Worm (Caenorhabditis elegans) whole organism, L4 larva: ENCODE results near the gene sulp-4.

Source experiments
- D1046.2 ChIP-seq: fragments of 200-800 bp; sonication (Bioruptor generic); IDR thresholded peaks from 2 replicates; pipeline ENCODE4 v1.3.6; 2022; ENCODE audit warnings: missing genetic modification characterization, missing compliant biosample characterization
- F10B5.3 ChIP-seq: sonication (generic microtip); optimal IDR thresholded peaks from 2 replicates; lab custom pipeline; 2016; ENCODE audit warnings: mild to moderate bottlenecking, missing genetic modification characterization, missing compliant biosample characterization
- F37D6.2 ChIP-seq: sonication (generic microtip); optimal IDR thresholded peaks from 2 replicates; lab custom pipeline; 2016; ENCODE audit warnings: mild to moderate bottlenecking, missing genetic modification characterization, missing compliant biosample characterization
- F44E2.7 ChIP-seq: fragments of 200-800 bp; sonication (Bioruptor generic); IDR thresholded peaks from 2 replicates; pipeline ENCODE4 v2.1.2; 2022; ENCODE audit warnings: missing genetic modification characterization, missing compliant biosample characterization
- Y48G9A.11 ChIP-seq: fragments of 200-800 bp; sonication (Bioruptor generic); IDR thresholded peaks from 2 replicates; pipeline ENCODE4 v1.3.6; 2022; ENCODE audit warnings: missing genetic modification reagents, missing genetic modification characterization, missing compliant biosample characterization
- ceh-28 ChIP-seq: fragments of 150-350 bp; optimal IDR thresholded peaks from 2 replicates; lab custom pipeline; 2014; ENCODE audit warnings: missing biosample characterization, missing genetic modification reagents, missing genetic modification characterization
- ceh-44 ChIP-seq: fragments of 200-800 bp; sonication (Bioruptor generic); IDR thresholded peaks from 2 replicates; pipeline ENCODE4 v1.3.6; 2022; ENCODE audit warnings: missing genetic modification reagents, missing genetic modification characterization, missing compliant biosample characterization
- ceh-62 ChIP-seq: sonication (generic microtip); optimal IDR thresholded peaks from 2 replicates; lab custom pipeline; 2017; ENCODE audit warnings: missing biosample characterization, missing genetic modification characterization
- cey-2 ChIP-seq: sonication (generic microtip); optimal IDR thresholded peaks from 3 replicates; lab custom pipeline; 2017; ENCODE audit warnings: missing genetic modification characterization, mild to moderate bottlenecking, missing compliant biosample characterization, antibody characterized with exemption, borderline replicate concordance; ENCODE audit not compliant: insufficient read depth
- daf-12 ChIP-seq: fragments of 150-350 bp; optimal IDR thresholded peaks from 2 replicates; lab custom pipeline; 2014; ENCODE audit warnings: missing biosample characterization, missing genetic modification reagents, missing genetic modification characterization
- daf-16 ChIP-seq, 3 experiments: sonication (generic microtip); optimal IDR thresholded peaks; 2 replicates each; lab custom pipeline; 2016 to 2017; ENCODE audit warnings: missing genetic modification characterization in 3 of 3, missing genetic modification reagents in 3 of 3, mild to moderate bottlenecking in 2 of 3, missing compliant biosample characterization in 2 of 3, missing biosample characterization in 1 of 3, moderate library complexity in 1 of 3
- dmd-8 ChIP-seq: fragments of 200-800 bp; sonication (Bioruptor generic); IDR thresholded peaks from 2 replicates; pipeline ENCODE4 v1.3.6; 2022; ENCODE audit warnings: missing genetic modification characterization, missing compliant biosample characterization
- egl-27 ChIP-seq: sonication (generic microtip); optimal IDR thresholded peaks from 3 replicates; lab custom pipeline; 2017; ENCODE audit warnings: missing biosample characterization, missing genetic modification reagents, missing genetic modification characterization
- fkh-10 ChIP-seq: fragments of 150-350 bp; optimal IDR thresholded peaks from 2 replicates; lab custom pipeline; 2014; ENCODE audit warnings: missing biosample characterization, missing genetic modification reagents, missing genetic modification characterization
- hif-1 ChIP-seq, 2 experiments: sonication (generic microtip); optimal IDR thresholded peaks; 2 replicates each; lab custom pipeline; 2016 to 2017; ENCODE audit warnings: missing compliant biosample characterization in 2 of 2, missing genetic modification characterization in 2 of 2, missing genetic modification reagents in 2 of 2, missing genotype in 2 of 2, mild to moderate bottlenecking in 1 of 2
- hlh-11 ChIP-seq: fragments of 200-800 bp; sonication (Bioruptor generic); optimal IDR thresholded peaks from 2 replicates; lab custom pipeline; 2018; ENCODE audit warnings: mild to moderate bottlenecking, missing genetic modification characterization, missing compliant biosample characterization
- hmg-1.1 ChIP-seq: fragments of 200-800 bp; sonication (Bioruptor generic); IDR thresholded peaks from 2 replicates; pipeline ENCODE4 v1.3.6; 2022; ENCODE audit warnings: missing genetic modification reagents, missing genetic modification characterization, missing compliant biosample characterization
- lin-13 ChIP-seq: fragments of 150-350 bp; optimal IDR thresholded peaks from 2 replicates; lab custom pipeline; 2014; ENCODE audit warnings: missing biosample characterization, missing genetic modification reagents, missing genetic modification characterization
- lin-38 ChIP-seq: fragments of 200-800 bp; sonication (Bioruptor generic); IDR thresholded peaks from 2 replicates; pipeline ENCODE4 v1.3.6; 2022; ENCODE audit warnings: missing genetic modification reagents, missing genetic modification characterization, missing compliant biosample characterization
- lin-39 ChIP-seq: fragments of 150-350 bp; optimal IDR thresholded peaks from 2 replicates; lab custom pipeline; 2014; ENCODE audit warnings: missing biosample characterization, missing genetic modification reagents, missing genetic modification characterization
- madf-5 ChIP-seq, 2 experiments: fragments of 200-800 bp; sonication (Bioruptor generic); IDR thresholded peaks; 2 replicates each; pipeline ENCODE4 v1.3.6; 2022; ENCODE audit warnings: missing compliant biosample characterization in 2 of 2, missing genetic modification characterization in 2 of 2
- madf-9 ChIP-seq: fragments of 200-800 bp; sonication (Bioruptor generic); conservative IDR thresholded peaks from 2 replicates; pipeline ENCODE4 v1.3.6; 2022; ENCODE audit warnings: missing genetic modification reagents, missing genetic modification characterization, missing compliant biosample characterization
- mdt-29 ChIP-seq: fragments of 200-800 bp; sonication (Bioruptor generic); IDR thresholded peaks from 2 replicates; pipeline ENCODE4 v1.3.6; 2022; ENCODE audit warnings: missing genetic modification reagents, missing genetic modification characterization, missing compliant biosample characterization
- mes-2 ChIP-seq: sonication (generic microtip); optimal IDR thresholded peaks from 2 replicates; lab custom pipeline; 2016; ENCODE audit warnings: missing genotype, mild to moderate bottlenecking, missing genetic modification characterization, missing compliant biosample characterization; ENCODE audit not compliant: poor library complexity, severe bottlenecking
- mxl-2 ChIP-seq: fragments of 200-800 bp; sonication (Bioruptor generic); conservative IDR thresholded peaks from 2 replicates; pipeline ENCODE4 v1.3.6; 2022; ENCODE audit warnings: missing genetic modification reagents, missing genetic modification characterization, missing compliant biosample characterization
- nhr-11 ChIP-seq: fragments of 150-350 bp; optimal IDR thresholded peaks from 2 replicates; lab custom pipeline; 2014; ENCODE audit warnings: missing biosample characterization, missing genetic modification characterization
- nhr-237 ChIP-seq: sonication (generic microtip); optimal IDR thresholded peaks from 2 replicates; lab custom pipeline; 2017; ENCODE audit warnings: missing biosample characterization, missing genetic modification characterization
- nhr-25 ChIP-seq: sonication (generic microtip); optimal IDR thresholded peaks from 2 replicates; lab custom pipeline; 2017; ENCODE audit warnings: missing genetic modification characterization, mild to moderate bottlenecking, missing compliant biosample characterization, antibody characterized with exemption, moderate library complexity, borderline replicate concordance; ENCODE audit not compliant: insufficient read depth
- nhr-42 ChIP-seq: fragments of 200-800 bp; sonication (Bioruptor generic); IDR thresholded peaks from 2 replicates; pipeline ENCODE4 v1.3.6; 2022; ENCODE audit warnings: missing genetic modification characterization, missing compliant biosample characterization
- nhr-6 ChIP-seq: fragments of 150-350 bp; optimal IDR thresholded peaks from 2 replicates; lab custom pipeline; 2014; ENCODE audit warnings: missing biosample characterization, missing genetic modification characterization
- nhr-76 ChIP-seq: fragments of 150-350 bp; optimal IDR thresholded peaks from 2 replicates; lab custom pipeline; 2014; ENCODE audit warnings: missing biosample characterization, missing genetic modification characterization
- nhr-77 ChIP-seq: fragments of 150-350 bp; optimal IDR thresholded peaks from 2 replicates; lab custom pipeline; 2014; ENCODE audit warnings: missing biosample characterization, missing genetic modification characterization
- pha-4 ChIP-seq, 2 experiments: fragments of 150-350 bp in 1 of 2; fragments of 200-800 bp in 1 of 2; sonication (Bioruptor generic) in 1 of 2; IDR thresholded peaks in 1 of 2; optimal IDR thresholded peaks in 1 of 2; 2 replicates each; pipeline versions ENCODE4 v1.3.6 to Lab custom; 2014 to 2022; ENCODE audit warnings: missing genetic modification characterization in 2 of 2, missing genetic modification reagents in 2 of 2, missing biosample characterization in 1 of 2, missing compliant biosample characterization in 1 of 2
- saeg-2 ChIP-seq: fragments of 200-800 bp; sonication (Bioruptor generic); IDR thresholded peaks from 2 replicates; pipeline ENCODE4 v1.3.6; 2022; ENCODE audit warnings: missing genetic modification reagents, missing genetic modification characterization, missing compliant biosample characterization
- sdz-12 ChIP-seq: fragments of 200-800 bp; sonication (Bioruptor generic); optimal IDR thresholded peaks from 2 replicates; lab custom pipeline; 2018; ENCODE audit warnings: mild to moderate bottlenecking, missing genetic modification characterization, missing compliant biosample characterization
- unc-39 ChIP-seq: sonication (generic microtip); optimal IDR thresholded peaks from 2 replicates; lab custom pipeline; 2017; ENCODE audit warnings: missing biosample characterization, missing genetic modification characterization
- unc-62 ChIP-seq, 3 experiments: fragments of 150-350 bp in 1 of 3; sonication (generic microtip); optimal IDR thresholded peaks in 2 of 3; peaks in 1 of 3; 1 replicate in 1 of 3; 2 replicates in 2 of 3; lab custom pipeline; 2014 to 2017; ENCODE audit warnings: missing biosample characterization in 3 of 3, missing genetic modification characterization in 3 of 3, missing genetic modification reagents in 3 of 3, missing genotype in 1 of 3
- vab-7 ChIP-seq: fragments of 200-800 bp; sonication (Bioruptor generic); IDR thresholded peaks from 2 replicates; pipeline ENCODE4 v1.3.6; 2022; ENCODE audit warnings: missing genetic modification reagents, missing genetic modification characterization, missing compliant biosample characterization
- zfp-2 ChIP-seq: sonication (generic microtip); optimal IDR thresholded peaks from 2 replicates; lab custom pipeline; 2016; ENCODE audit warnings: mild to moderate bottlenecking, missing genetic modification characterization, missing compliant biosample characterization
- ztf-11 ChIP-seq: fragments of 150-350 bp; optimal IDR thresholded peaks from 2 replicates; lab custom pipeline; 2014; ENCODE audit warnings: missing biosample characterization, missing genetic modification characterization
- ztf-7 ChIP-seq: fragments of 150-350 bp; optimal IDR thresholded peaks from 2 replicates; lab custom pipeline; 2014; ENCODE audit warnings: missing biosample characterization, missing genetic modification characterization

The sulp-4 gene

DNA sequence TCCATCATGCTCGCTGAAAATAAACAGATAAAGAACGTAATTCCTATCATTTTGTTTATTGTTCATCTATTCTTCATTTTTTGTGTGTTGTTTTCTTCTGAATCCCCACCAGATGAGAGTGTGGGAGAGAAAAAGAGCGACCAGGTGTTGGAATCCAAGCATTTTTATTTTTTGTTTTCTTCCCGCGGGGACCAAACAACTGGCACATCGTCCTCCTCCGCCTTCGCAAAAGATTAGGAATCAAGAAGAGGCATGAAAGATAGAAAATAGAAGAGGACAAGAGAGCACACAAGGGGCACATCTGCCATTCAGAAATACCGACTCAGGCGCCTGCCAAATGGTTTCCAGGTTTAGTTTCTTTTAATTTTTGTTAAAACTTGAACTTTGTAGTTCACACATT is 39.1 kb upstream of the sulp-4 start, which contains the start of gene R13H4.2:
R13H4.2 (plus strand) TSS at position 319 of the 400 bp plus-strand sequence.
- TF ChIP-seq daf-16 (GFP tag; optimal IDR thresholded peaks at IDR 0.05; lab: Kevin White, UChicago) (peak in 1 of 2 experiments; percentile 96), daf-16 (tag; optimal IDR thresholded peaks at IDR 0.05; lab: Kevin White, UChicago) (no peak), lin-39 (no peak), lin-13 (GFP tag; lab: Kevin White, UChicago) (no peak), hif-1 (tag; optimal IDR thresholded peaks at IDR 0.05; lab: Kevin White, UChicago) (no peak), hlh-11 (tag; lab: Kevin White, UChicago) (peak; percentile 63), zfp-2 (no peak), F44E2.7 (no peak), mes-2 (tag; lab: Kevin White, UChicago) (no peak), saeg-2 (GFP tag; lab: Robert Waterston, UW) (no peak), ztf-11 (tag; lab: Kevin White, UChicago) (no peak)

DNA sequence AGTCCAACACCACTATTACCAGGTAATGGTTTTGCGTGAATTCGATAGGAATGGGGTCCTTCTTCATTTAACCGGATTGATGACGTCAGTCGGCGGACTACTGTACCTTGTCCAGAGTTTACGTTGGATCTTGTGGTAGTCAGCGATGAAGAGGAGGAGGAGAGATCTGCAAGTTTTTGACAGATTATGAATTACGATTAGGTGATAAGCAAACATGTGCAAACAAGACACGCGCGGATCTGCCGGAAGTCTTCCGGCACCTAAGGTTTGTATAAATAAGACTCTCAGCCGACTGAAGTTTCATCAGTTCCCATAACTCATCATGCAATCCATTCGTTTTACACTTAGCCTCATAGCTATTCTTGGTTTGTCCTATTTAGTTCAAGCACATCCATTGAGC is 35.9 kb upstream of the sulp-4 start, which contains the start of gene idpb-5:
idpb-5 (plus strand) TSS at position 301 of the 400 bp plus-strand sequence.
- TF ChIP-seq unc-39 (tag; lab: Kevin White, UChicago) (no peak), daf-16 (GFP tag; optimal IDR thresholded peaks at IDR 0.05; lab: Kevin White, UChicago) (no peak), daf-16 (tag; optimal IDR thresholded peaks at IDR 0.05; lab: Kevin White, UChicago) (no peak), nhr-237 (tag; lab: Kevin White, UChicago) (no peak), lin-38 (no peak), lin-13 (GFP tag; lab: Kevin White, UChicago) (no peak), F37D6.2 (no peak), nhr-76 (tag; lab: Kevin White, UChicago) (no peak), fkh-10 (GFP tag; lab: Kevin White, UChicago) (no peak), sdz-12 (GFP tag; lab: Kevin White, UChicago) (no peak), egl-27 (no peak), pha-4 (GFP tag; IDR thresholded peaks at IDR 0.05; lab: Robert Waterston, UW) (no peak), pha-4 (tag; optimal IDR thresholded peaks at IDR 0.05; lab: Kevin White, UChicago) (no peak)
- TF ChIP-seq, all 104 proteins: peak for 0

DNA sequence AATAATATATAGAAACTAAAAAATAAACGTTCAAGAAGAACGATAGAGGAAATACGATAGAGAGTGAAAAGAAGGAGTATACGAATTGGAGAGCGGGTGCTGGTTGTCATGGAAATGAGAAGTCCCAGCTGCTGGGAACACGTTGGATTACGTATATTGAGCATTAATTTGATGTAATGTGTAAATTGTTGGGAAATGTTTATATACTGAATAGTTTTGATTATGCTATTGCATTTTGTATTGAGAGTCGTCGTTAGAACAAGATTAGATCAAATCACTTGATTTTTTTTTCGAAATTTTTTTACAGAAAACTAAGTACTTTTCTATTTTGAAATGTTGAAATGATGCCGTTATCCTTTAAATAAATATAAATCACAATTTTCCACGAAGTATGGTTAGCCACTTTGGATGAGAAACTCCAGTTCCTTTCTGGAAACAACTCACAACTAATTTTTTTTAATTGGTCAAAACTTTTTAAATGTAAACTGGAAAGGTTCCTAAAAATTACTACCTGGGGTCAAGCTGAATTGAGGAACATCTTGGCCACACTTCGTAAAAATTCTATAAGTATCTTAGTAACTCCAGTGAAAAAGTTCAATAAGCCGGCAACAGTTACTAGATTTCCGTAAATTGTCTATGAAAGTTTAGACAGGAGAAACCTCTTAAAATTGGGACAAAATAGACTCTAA is 31.3 kb upstream of the sulp-4 start, which contains the start of gene nphp-4:
nphp-4 (minus strand) TSS at position 51 of the 689 bp plus-strand sequence.
- TF ChIP-seq unc-62 (GFP tag; optimal IDR thresholded peaks at IDR 0.05 in 1 of 2; lab: Kevin White, UChicago): peak in 1 of 2 experiments; percentile 75
- TF ChIP-seq unc-62 (tag; optimal IDR thresholded peaks at IDR 0.05; lab: Kevin White, UChicago): no peak
- TF ChIP-seq ztf-11 (tag; lab: Kevin White, UChicago): no peak

DNA sequence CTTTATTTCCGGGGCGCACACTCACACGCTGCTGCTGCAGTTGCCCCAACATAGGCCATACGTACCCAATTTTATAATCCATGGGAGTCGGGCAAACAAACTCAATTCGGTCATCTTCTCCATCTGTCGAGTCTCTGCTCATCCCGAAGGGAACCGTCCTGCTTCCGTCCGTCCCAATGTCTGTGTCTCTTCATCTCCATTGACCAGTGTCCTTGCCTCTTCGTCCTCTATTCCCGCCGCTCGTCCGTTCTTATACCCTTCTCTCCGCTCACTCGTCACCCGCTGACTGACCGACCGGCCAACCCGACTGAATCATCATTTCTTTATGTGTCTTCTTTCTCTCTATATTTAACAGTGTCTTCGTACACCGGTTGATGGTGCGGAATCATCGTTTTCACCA is 30.3 kb upstream of the sulp-4 start:
- TF ChIP-seq ceh-44 (GFP tag; lab: Robert Waterston, UW) (no peak), ceh-62 (tag; lab: Kevin White, UChicago) (no peak), mxl-2 (GFP tag; lab: Robert Waterston, UW) (no peak), ztf-7 (tag; lab: Kevin White, UChicago) (no peak), lin-39 (no peak), hif-1 (tag; optimal IDR thresholded peaks at IDR 0.05; lab: Kevin White, UChicago) (no peak), hlh-11 (tag; lab: Kevin White, UChicago) (peak; percentile 72), ceh-28 (tag; lab: Kevin White, UChicago) (no peak), nhr-11 (tag; lab: Kevin White, UChicago) (no peak), F10B5.3 (no peak), lin-38 (no peak), hmg-1.1 (GFP tag; lab: Robert Waterston, UW) (peak; percentile 61), nhr-77 (tag; lab: Kevin White, UChicago) (no peak), D1046.2 (GFP tag; lab: Robert Waterston, UW) (no peak), nhr-42 (GFP tag; lab: Robert Waterston, UW) (no peak), madf-5 (GFP tag; IDR thresholded peaks at IDR 0.05; lab: Robert Waterston, UW) (no peak), vab-7 (GFP tag; lab: Robert Waterston, UW) (no peak), lin-13 (GFP tag; lab: Kevin White, UChicago) (no peak), daf-12 (no peak), nhr-6 (peak; percentile 89), Y48G9A.11 (GFP tag; lab: Robert Waterston, UW) (no peak), nhr-25 (tag; lab: Kevin White, UChicago) (no peak), mdt-29 (no peak), dmd-8 (GFP tag; lab: Robert Waterston, UW) (no peak), cey-2 (no peak), mes-2 (tag; lab: Kevin White, UChicago) (peak; percentile 34), madf-9 (GFP tag; lab: Robert Waterston, UW) (no peak)
